Fruit fly (Drosophila melanogaster): ENCODE measurements around the gene CG14989.

- TF ChIP-seq psq (optimal IDR thresholded peaks at IDR 0.05) (no peak), h (optimal IDR thresholded peaks at IDR 0.05) (no peak), ttk (optimal IDR thresholded peaks at IDR 0.05) (no peak)
Measured at dm6 chr3L:4110212-4110611, 22.8 kb downstream of the CG14989 start.
